Fruit fly (Drosophila melanogaster) whole organism, embryonic: ENCODE measurements around the gene CG17780.

Experiments used
- CG9876 ChIP-seq: fragments of 200-800 bp; sonication (Bioruptor generic); optimal IDR thresholded peaks from 2 replicates; lab custom pipeline; 2016; ENCODE audit warnings: missing biosample characterization, missing genetic modification characterization
- br ChIP-seq: fragments of >200 bp; optimal IDR thresholded peaks from 2 replicates; lab custom pipeline; 2017

dm6 chr3R:24348420-24349190 lies 36.2 kb downstream of the CG17780 start, which contains the start of the genes CG5746 and CG6454:
- TF ChIP-seq CG9876 (GFP tag; lab: Kevin White, UChicago) (no peak), br (lab: Kevin White, UChicago) (no peak)
